Fruit fly (Drosophila melanogaster) whole organism, wandering third instar larva: ENCODE data around the gene CG15365.
A peak's percentile ranks its signal among the peaks of the same experiment; 100 is the strongest.

Experiments
- GATAd ChIP-seq: sonication (Bioruptor generic); optimal IDR thresholded peaks from 2 replicates; lab custom pipeline; 2016; ENCODE audit warnings: missing biosample characterization, missing genetic modification characterization
- Mio ChIP-seq: sonication (Bioruptor generic); optimal IDR thresholded peaks from 2 replicates; lab custom pipeline; 2016; ENCODE audit warnings: missing biosample characterization, missing genetic modification characterization
- OdsH ChIP-seq: fragments of 200-800 bp; sonication (Bioruptor generic); optimal IDR thresholded peaks from 2 replicates; lab custom pipeline; 2016; ENCODE audit warnings: missing biosample characterization, mild to moderate bottlenecking, missing genetic modification characterization
- brk ChIP-seq: fragments of 200-800 bp; sonication (Bioruptor generic); optimal IDR thresholded peaks from 2 replicates; lab custom pipeline; 2016; ENCODE audit warnings: missing biosample characterization, mild to moderate bottlenecking, missing genetic modification characterization
- foxo ChIP-seq, 2 experiments: fragments of 200-800 bp; sonication (Bioruptor generic); optimal IDR thresholded peaks; 2 replicates in 1 of 2; 3 replicates in 1 of 2; lab custom pipeline; 2016 to 2017; ENCODE audit warnings: missing biosample characterization in 2 of 2, missing genetic modification characterization in 2 of 2
- h ChIP-seq: fragments of 200-800 bp; sonication (Bioruptor generic); optimal IDR thresholded peaks from 3 replicates; lab custom pipeline; 2016; ENCODE audit warnings: missing biosample characterization, mild to moderate bottlenecking, missing genetic modification characterization
- jim ChIP-seq: fragments of 175-275, 200-325 bp; sonication (Bioruptor generic); optimal IDR thresholded peaks from 2 replicates; lab custom pipeline; 2016; ENCODE audit warnings: missing biosample characterization, mild to moderate bottlenecking, missing genetic modification characterization
- usp ChIP-seq: fragments of >200 bp; optimal IDR thresholded peaks from 2 replicates; lab custom pipeline; 2017; ENCODE audit warnings: missing biosample characterization, missing genetic modification characterization

DNA sequence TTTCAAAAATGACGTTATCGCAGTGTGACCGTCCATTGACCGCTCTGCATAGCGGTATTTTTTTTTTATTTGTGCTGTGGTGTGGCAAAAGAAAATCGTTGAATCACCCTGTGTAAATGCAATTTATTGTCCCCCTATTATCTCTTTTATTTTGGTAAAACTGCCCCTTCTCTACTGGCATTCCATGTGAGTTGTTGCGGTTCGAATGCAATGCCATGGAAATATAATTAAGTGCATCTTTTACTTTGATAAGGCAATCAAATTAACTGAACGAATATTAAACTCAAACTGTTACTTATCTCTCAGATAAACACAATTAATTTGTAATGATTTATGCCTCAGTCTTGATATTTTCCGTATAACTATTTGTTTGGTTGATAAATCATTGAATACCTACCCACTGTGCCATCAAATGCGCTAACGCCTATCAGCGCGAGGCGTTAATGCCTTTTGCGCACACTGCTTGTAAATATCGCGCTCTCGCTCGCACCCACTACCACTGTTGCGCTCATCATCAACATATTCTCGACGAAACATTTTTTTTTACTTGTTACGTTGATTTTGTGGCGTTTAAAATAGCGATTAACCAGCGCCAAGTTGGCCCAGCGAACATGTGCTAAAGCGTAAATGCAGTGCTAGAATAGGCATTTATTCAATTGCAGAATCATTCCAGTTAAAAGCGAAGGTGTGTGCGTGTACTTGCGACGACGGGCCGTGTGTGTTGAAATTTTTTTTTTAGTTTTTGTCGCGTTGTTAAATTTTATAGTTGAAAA, 41.5 kb upstream of the CG15365 start:
- TF ChIP-seq brk (GFP tag; lab: Kevin White, UChicago) (no peak), jim (GFP tag; lab: Kevin White, UChicago) (no peak), usp (GFP tag; lab: Kevin White, UChicago) (no peak), h (GFP tag; lab: Kevin White, UChicago) (peak; percentile 7), Mio (GFP tag; lab: Kevin White, UChicago) (no peak), OdsH (GFP tag; lab: Kevin White, UChicago) (peak; percentile 28), foxo (GFP tag; optimal IDR thresholded peaks at IDR 0.05; lab: Kevin White, UChicago) (peak in 1 of 2 experiments; percentile 37), GATAd (no peak)
